Worm (Caenorhabditis elegans) whole organism, L4 larva: ENCODE measurements around the gene egrh-3.

Source experiments
- F37D6.2 ChIP-seq: sonication (generic microtip); optimal IDR thresholded peaks from 2 replicates; lab custom pipeline; 2016; ENCODE audit warnings: mild to moderate bottlenecking, missing genetic modification characterization, missing compliant biosample characterization
- F49E8.2 ChIP-seq: sonication (generic microtip); optimal IDR thresholded peaks from 2 replicates; lab custom pipeline; 2016; ENCODE audit warnings: missing compliant biosample characterization, mild to moderate bottlenecking, missing genetic modification characterization, borderline replicate concordance
- T26A8.4 ChIP-seq: fragments of 200-800 bp; sonication (Bioruptor generic); IDR thresholded peaks from 2 replicates; pipeline ENCODE4 v1.3.6; 2022; ENCODE audit warnings: missing genetic modification characterization, missing compliant biosample characterization
- aha-1 ChIP-seq: fragments of 150-350 bp; peaks from one replicate; lab custom pipeline; 2014; ENCODE audit warnings: missing biosample characterization, missing genetic modification characterization
- ama-1 ChIP-seq: fragments of 150-350 bp; optimal IDR thresholded peaks from 2 replicates; lab custom pipeline; 2014; ENCODE audit warnings: inconsistent platforms, mixed read lengths
- arid-1 ChIP-seq: fragments of 200-800 bp; sonication (Bioruptor generic); conservative IDR thresholded peaks from 2 replicates; pipeline ENCODE4 v1.3.6; 2022; ENCODE audit warnings: missing genetic modification reagents, missing genetic modification characterization, missing compliant biosample characterization
- ceh-20 ChIP-seq: fragments of 200-800 bp; sonication (Bioruptor generic); IDR thresholded peaks from 2 replicates; pipeline ENCODE4 v1.3.6; 2022; ENCODE audit warnings: missing genetic modification reagents, missing genetic modification characterization, missing compliant biosample characterization
- ceh-28 ChIP-seq: fragments of 150-350 bp; optimal IDR thresholded peaks from 2 replicates; lab custom pipeline; 2014; ENCODE audit warnings: missing biosample characterization, missing genetic modification reagents, missing genetic modification characterization
- ceh-82 ChIP-seq: sonication (generic microtip); optimal IDR thresholded peaks from 2 replicates; lab custom pipeline; 2017; ENCODE audit warnings: missing biosample characterization, missing genetic modification characterization
- ces-1 ChIP-seq: fragments of 150-350 bp; sonication (generic microtip); optimal IDR thresholded peaks from 4 replicates; lab custom pipeline; 2014; ENCODE audit warnings: missing biosample characterization, missing genetic modification reagents, missing genetic modification characterization
- ctbp-1 ChIP-seq: fragments of 200-800 bp; sonication (Bioruptor generic); IDR thresholded peaks from 2 replicates; pipeline ENCODE4 v1.3.6; 2022; ENCODE audit warnings: missing genetic modification reagents, missing genetic modification characterization, missing compliant biosample characterization
- daf-12 ChIP-seq: fragments of 150-350 bp; optimal IDR thresholded peaks from 2 replicates; lab custom pipeline; 2014; ENCODE audit warnings: missing biosample characterization, missing genetic modification reagents, missing genetic modification characterization
- dmd-6 ChIP-seq: fragments of 200-800 bp; sonication (Bioruptor generic); IDR thresholded peaks from 2 replicates; pipeline ENCODE4 v1.3.6; 2022; ENCODE audit warnings: missing genetic modification reagents, missing genetic modification characterization, missing compliant biosample characterization
- dmd-9 ChIP-seq: fragments of 200-800 bp; sonication (Bioruptor generic); IDR thresholded peaks from 2 replicates; pipeline ENCODE4 v1.3.6; 2022; ENCODE audit warnings: missing genetic modification reagents, missing genetic modification characterization, missing compliant biosample characterization
- dpl-1 ChIP-seq: fragments of 150-350 bp; optimal IDR thresholded peaks from 2 replicates; lab custom pipeline; 2014; ENCODE audit warnings: missing biosample characterization, missing genetic modification reagents, missing genetic modification characterization
- duxl-1 ChIP-seq: sonication (generic microtip); optimal IDR thresholded peaks from 2 replicates; lab custom pipeline; 2016; ENCODE audit warnings: mild to moderate bottlenecking, missing genetic modification characterization, moderate library complexity, missing compliant biosample characterization; ENCODE audit not compliant: poor library complexity
- dve-1 ChIP-seq: sonication (generic microtip); optimal IDR thresholded peaks from 2 replicates; lab custom pipeline; 2017; ENCODE audit warnings: antibody characterized with exemption, mild to moderate bottlenecking, missing genetic modification characterization, missing compliant biosample characterization; ENCODE audit not compliant: insufficient read depth
- hif-1 ChIP-seq, 2 experiments: sonication (generic microtip); optimal IDR thresholded peaks; 2 replicates each; lab custom pipeline; 2016 to 2017; ENCODE audit warnings: missing compliant biosample characterization in 2 of 2, missing genetic modification characterization in 2 of 2, missing genetic modification reagents in 2 of 2, missing genotype in 2 of 2, mild to moderate bottlenecking in 1 of 2
- hlh-11 ChIP-seq: fragments of 200-800 bp; sonication (Bioruptor generic); optimal IDR thresholded peaks from 2 replicates; lab custom pipeline; 2018; ENCODE audit warnings: mild to moderate bottlenecking, missing genetic modification characterization, missing compliant biosample characterization
- hlh-30 ChIP-seq: sonication (generic microtip); optimal IDR thresholded peaks from 2 replicates; lab custom pipeline; 2017; ENCODE audit warnings: antibody characterized with exemption, mild to moderate bottlenecking, missing genetic modification characterization, missing compliant biosample characterization; ENCODE audit not compliant: insufficient read depth
- lim-7 ChIP-seq: fragments of 200-800 bp; sonication (Bioruptor generic); IDR thresholded peaks from 2 replicates; pipeline ENCODE4 v1.3.6; 2022; ENCODE audit warnings: missing genetic modification characterization, missing compliant biosample characterization
- lin-13 ChIP-seq: fragments of 150-350 bp; optimal IDR thresholded peaks from 2 replicates; lab custom pipeline; 2014; ENCODE audit warnings: missing biosample characterization, missing genetic modification reagents, missing genetic modification characterization
- lin-38 ChIP-seq: fragments of 200-800 bp; sonication (Bioruptor generic); IDR thresholded peaks from 2 replicates; pipeline ENCODE4 v1.3.6; 2022; ENCODE audit warnings: missing genetic modification reagents, missing genetic modification characterization, missing compliant biosample characterization
- lin-39 ChIP-seq: fragments of 150-350 bp; optimal IDR thresholded peaks from 2 replicates; lab custom pipeline; 2014; ENCODE audit warnings: missing biosample characterization, missing genetic modification reagents, missing genetic modification characterization
- lsy-2 ChIP-seq, 2 experiments: fragments of 150-350 bp in 1 of 2; sonication (generic microtip) in 1 of 2; optimal IDR thresholded peaks; 2 replicates each; lab custom pipeline; 2014 to 2017; ENCODE audit warnings: missing biosample characterization in 2 of 2, missing genetic modification characterization in 2 of 2
- mep-1 ChIP-seq: fragments of 150-350 bp; sonication (generic microtip); optimal IDR thresholded peaks from 3 replicates; lab custom pipeline; 2014; ENCODE audit warnings: missing biosample characterization, missing genetic modification characterization
- mes-2 ChIP-seq: sonication (generic microtip); optimal IDR thresholded peaks from 2 replicates; lab custom pipeline; 2016; ENCODE audit warnings: missing genotype, mild to moderate bottlenecking, missing genetic modification characterization, missing compliant biosample characterization; ENCODE audit not compliant: poor library complexity, severe bottlenecking
- nhr-102 ChIP-seq: sonication (generic microtip); optimal IDR thresholded peaks from 2 replicates; lab custom pipeline; 2016; ENCODE audit warnings: mild to moderate bottlenecking, missing genetic modification characterization, moderate library complexity, missing compliant biosample characterization
- nhr-42 ChIP-seq: fragments of 200-800 bp; sonication (Bioruptor generic); IDR thresholded peaks from 2 replicates; pipeline ENCODE4 v1.3.6; 2022; ENCODE audit warnings: missing genetic modification characterization, missing compliant biosample characterization
- nhr-6 ChIP-seq: fragments of 150-350 bp; optimal IDR thresholded peaks from 2 replicates; lab custom pipeline; 2014; ENCODE audit warnings: missing biosample characterization, missing genetic modification characterization
- pha-4 ChIP-seq, 2 experiments: fragments of 150-350 bp in 1 of 2; fragments of 200-800 bp in 1 of 2; sonication (Bioruptor generic) in 1 of 2; IDR thresholded peaks in 1 of 2; optimal IDR thresholded peaks in 1 of 2; 2 replicates each; pipeline versions ENCODE4 v1.3.6 to Lab custom; 2014 to 2022; ENCODE audit warnings: missing genetic modification characterization in 2 of 2, missing genetic modification reagents in 2 of 2, missing biosample characterization in 1 of 2, missing compliant biosample characterization in 1 of 2
- php-3 ChIP-seq: fragments of 200-800 bp; sonication (Bioruptor generic); IDR thresholded peaks from 2 replicates; pipeline ENCODE4 v1.3.6; 2022; ENCODE audit warnings: missing genetic modification reagents, missing genetic modification characterization, missing compliant biosample characterization
- rbr-2 ChIP-seq: sonication (generic microtip); optimal IDR thresholded peaks from 2 replicates; lab custom pipeline; 2016; ENCODE audit warnings: missing genotype, missing genetic modification characterization, missing compliant biosample characterization
- sdz-12 ChIP-seq: fragments of 200-800 bp; sonication (Bioruptor generic); optimal IDR thresholded peaks from 2 replicates; lab custom pipeline; 2018; ENCODE audit warnings: mild to moderate bottlenecking, missing genetic modification characterization, missing compliant biosample characterization
- snpc-4 ChIP-seq: fragments of 150-350 bp; optimal IDR thresholded peaks from 2 replicates; lab custom pipeline; 2014; ENCODE audit warnings: missing biosample characterization, missing genetic modification characterization
- tra-1 ChIP-seq: fragments of 200-800 bp; sonication (Bioruptor generic); IDR thresholded peaks from 2 replicates; pipeline ENCODE4 v1.3.6; 2022; ENCODE audit warnings: missing genetic modification reagents, missing genetic modification characterization, missing compliant biosample characterization
- unc-130 ChIP-seq: sonication (generic microtip); optimal IDR thresholded peaks from 2 replicates; lab custom pipeline; 2016; ENCODE audit warnings: missing genetic modification reagents, missing genetic modification characterization, missing compliant biosample characterization
- unc-62 ChIP-seq, 3 experiments: fragments of 150-350 bp in 1 of 3; sonication (generic microtip); optimal IDR thresholded peaks in 2 of 3; peaks in 1 of 3; 1 replicate in 1 of 3; 2 replicates in 2 of 3; lab custom pipeline; 2014 to 2017; ENCODE audit warnings: missing biosample characterization in 3 of 3, missing genetic modification characterization in 3 of 3, missing genetic modification reagents in 3 of 3, missing genotype in 1 of 3
- zag-1 ChIP-seq: fragments of 150-350 bp; optimal IDR thresholded peaks from 2 replicates; lab custom pipeline; 2014; ENCODE audit warnings: missing biosample characterization, missing genetic modification characterization

egrh-3 gene

DNA sequence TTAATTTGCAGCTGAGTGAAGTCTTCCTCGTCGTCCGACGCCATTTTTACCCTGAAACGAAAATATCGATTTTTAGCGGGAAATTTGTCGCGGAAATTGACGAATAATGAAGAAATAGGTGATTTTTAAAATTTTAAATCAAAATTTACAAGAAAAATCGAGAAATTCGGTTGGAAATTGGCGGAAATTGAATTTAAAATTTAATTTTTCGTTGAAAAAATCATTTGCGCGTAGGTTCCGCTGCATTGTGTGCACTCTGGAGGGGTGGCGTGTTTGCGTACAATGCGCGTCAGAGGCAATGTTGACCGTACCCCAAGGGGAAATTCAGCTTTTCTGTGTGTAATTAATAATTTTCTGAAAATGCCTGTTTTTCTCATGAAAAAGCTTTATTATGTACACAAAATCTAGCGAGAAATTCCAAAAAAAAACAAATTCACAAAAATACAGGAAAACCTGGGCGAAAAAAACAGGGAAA is 15.4 kb upstream of the egrh-3 start, which contains the start of gene Y94H6A.5:
TSS of gene Y94H6A.5 (minus strand) at position 51 of the 475 bp plus-strand sequence.
- TF ChIP-seq hlh-30 (tag; lab: Kevin White, UChicago), result peak; percentile 55
- no peak for TF ChIP-seq sdz-12 (GFP tag; lab: Kevin White, UChicago)
- TF ChIP-seq nhr-102 (tag; lab: Kevin White, UChicago), result peak; percentile 16
- no peak for TF ChIP-seq zag-1 (tag; lab: Kevin White, UChicago)
- peak; percentile 61 for TF ChIP-seq T26A8.4
- peak; percentile 30 for TF ChIP-seq unc-130 (GFP tag; lab: Kevin White, UChicago)
- no peak for TF ChIP-seq lin-39 (tag; lab: Kevin White, UChicago)
- TF ChIP-seq daf-12 (tag; lab: Kevin White, UChicago), result no peak
- TF ChIP-seq dmd-6 (GFP tag; lab: Robert Waterston, UW), result peak; percentile 15; the same call in 1 of the 2 replicates
- TF ChIP-seq F49E8.2 (tag; lab: Kevin White, UChicago), result no peak
- TF ChIP-seq lsy-2 (tag; optimal IDR thresholded peaks at IDR 0.05; lab: Kevin White, UChicago), result peak; percentile 55 to 97
- peak; percentile 89 for TF ChIP-seq ama-1 (lab: Kevin White, UChicago)
- no peak for TF ChIP-seq tra-1
- peak; percentile 39 for TF ChIP-seq rbr-2 (tag; lab: Kevin White, UChicago)
- peak; percentile 19 for TF ChIP-seq F37D6.2
- TF ChIP-seq hlh-11, result peak; percentile 25
- TF ChIP-seq nhr-42 (GFP tag; lab: Robert Waterston, UW), result no peak
- TF ChIP-seq duxl-1 (tag; lab: Kevin White, UChicago), result peak; percentile 27
- no peak for TF ChIP-seq php-3 (GFP tag; lab: Robert Waterston, UW)
- TF ChIP-seq dpl-1 (GFP tag; lab: Kevin White, UChicago), result peak; percentile 52
- peak; percentile 86 for TF ChIP-seq mes-2 (tag; lab: Kevin White, UChicago)
- TF ChIP-seq dmd-9, result no peak
- no peak for TF ChIP-seq ces-1 (GFP tag; lab: Kevin White, UChicago)
- no peak for TF ChIP-seq snpc-4 (tag; lab: Kevin White, UChicago)
- TF ChIP-seq ceh-20, result 0 out of 2 replicates have a peak, but pooled peaks have one; percentile 25
- peak in 1 of 2 experiments; percentile 81 for TF ChIP-seq unc-62 (GFP tag; optimal IDR thresholded peaks at IDR 0.05 in 1 of 2; lab: Kevin White, UChicago)
- TF ChIP-seq unc-62 (tag; optimal IDR thresholded peaks at IDR 0.05; lab: Kevin White, UChicago), result no peak
- no peak for TF ChIP-seq lim-7
- TF ChIP-seq mep-1 (tag; lab: Kevin White, UChicago), result peak; percentile 45
- TF ChIP-seq pha-4 (GFP tag; IDR thresholded peaks at IDR 0.05; lab: Robert Waterston, UW), result peak; percentile 16; the same call in 1 of the 2 replicates
- TF ChIP-seq pha-4 (tag; optimal IDR thresholded peaks at IDR 0.05; lab: Kevin White, UChicago), result no peak
- TF ChIP-seq arid-1, result 0 out of 2 replicates have a peak, but pooled peaks have one; percentile 33
- TF ChIP-seq ctbp-1 (GFP tag; lab: Robert Waterston, UW), result no peak
- peak; percentile 17 for TF ChIP-seq dve-1 (tag; lab: Kevin White, UChicago)
- TF ChIP-seq ceh-82 (tag; lab: Kevin White, UChicago), result no peak
- peak in 1 of 2 experiments; percentile 55 for TF ChIP-seq hif-1 (tag; optimal IDR thresholded peaks at IDR 0.05; lab: Kevin White, UChicago)
- TF ChIP-seq lin-13 (GFP tag; lab: Kevin White, UChicago), result peak; percentile 80
- TF ChIP-seq nhr-6 (tag; lab: Kevin White, UChicago), result no peak
- peak; percentile 55 for TF ChIP-seq lin-38 (GFP tag; lab: Robert Waterston, UW)

ce11 chrIV:2680281-2680680 is 8.3 kb downstream of the egrh-3 start:
- TF ChIP-seq ceh-28 (tag; lab: Kevin White, UChicago), result peak; percentile 94
- peak; percentile 42 for TF ChIP-seq aha-1 (tag; lab: Kevin White, UChicago)
- TF ChIP-seq ama-1 (lab: Kevin White, UChicago), result no peak
